Fruit fly (Drosophila melanogaster) whole organism, pupa: ENCODE measurements around the gene CG9175.

ENCODE experiments used
- CG13204 ChIP-seq: fragments of 200-800 bp; sonication (Bioruptor generic); optimal IDR thresholded peaks from 2 replicates; lab custom pipeline; 2018; ENCODE audit warnings: missing biosample characterization, mild to moderate bottlenecking, missing genetic modification characterization, moderate library complexity
- CG4496 ChIP-seq: fragments of 200-800 bp; sonication (Bioruptor generic); IDR thresholded peaks from 3 replicates; pipeline ENCODE4 v1.3.6; 2022; ENCODE audit warnings: missing biosample characterization, missing genetic modification characterization
- CG8159 ChIP-seq: fragments of 200-800 bp; sonication (Bioruptor generic); optimal IDR thresholded peaks from 3 replicates; lab custom pipeline; 2018; ENCODE audit warnings: missing biosample characterization, mild to moderate bottlenecking, missing genetic modification characterization, moderate library complexity
- CG9948 ChIP-seq: fragments of 200-800 bp; sonication (Bioruptor generic); optimal IDR thresholded peaks from 2 replicates; lab custom pipeline; 2018; ENCODE audit warnings: missing biosample characterization, mild to moderate bottlenecking, missing genetic modification characterization, moderate library complexity
- D1 ChIP-seq: fragments of 200-800 bp; sonication (Bioruptor generic); optimal IDR thresholded peaks from 2 replicates; lab custom pipeline; 2018; ENCODE audit warnings: missing biosample characterization, mild to moderate bottlenecking, missing genetic modification characterization, moderate library complexity
- EcR ChIP-seq: fragments of 200-800 bp; sonication (Bioruptor generic); optimal IDR thresholded peaks from 3 replicates; lab custom pipeline; 2019; ENCODE audit warnings: missing biosample characterization, missing genetic modification characterization, mild to moderate bottlenecking, moderate library complexity, missing genetic modification reagents
- Ets98B ChIP-seq: fragments of 200-800 bp; sonication (Bioruptor generic); IDR thresholded peaks from 2 replicates; pipeline ENCODE4 v1.3.6; 2022; ENCODE audit warnings: missing biosample characterization, missing genetic modification characterization
- Pif1A ChIP-seq: fragments of 200-800 bp; sonication (Bioruptor generic); optimal IDR thresholded peaks from 3 replicates; lab custom pipeline; 2016; ENCODE audit warnings: missing biosample characterization, missing genetic modification characterization
- Snoo ChIP-seq: fragments of 200-800 bp; sonication (Bioruptor generic); optimal IDR thresholded peaks from 3 replicates; lab custom pipeline; 2017; ENCODE audit warnings: missing biosample characterization, mild to moderate bottlenecking, missing genetic modification characterization, inconsistent platforms
- fd96Ca ChIP-seq: fragments of 200-800 bp; sonication (Bioruptor generic); IDR thresholded peaks from 3 replicates; pipeline ENCODE4 v1.3.6; 2022; ENCODE audit warnings: missing biosample characterization, missing genetic modification characterization

- TF ChIP-seq Ets98B (GFP tag; lab: Robert Waterston, UW) (no peak), D1 (tag; lab: Kevin White, UChicago) (no peak), CG9948 (tag; lab: Kevin White, UChicago) (no peak), CG4496 (GFP tag; lab: Robert Waterston, UW) (no peak), Pif1A (GFP tag; lab: Kevin White, UChicago) (no peak), CG8159 (tag; lab: Kevin White, UChicago) (no peak), CG13204 (GFP tag; lab: Kevin White, UChicago) (no peak), Snoo (tag; lab: Kevin White, UChicago) (no peak), EcR (GFP tag; lab: Kevin White, UChicago) (no peak), fd96Ca (no peak)
Observed at dm6 chr2L:6086771-6087170, 12.0 kb downstream of the CG9175 start.
